Fruit fly (Drosophila melanogaster) whole organism, wandering third instar larva: ENCODE data around the gene CG7140.

Experiments
- Abd-B ChIP-seq: fragments of >200 bp; optimal IDR thresholded peaks from 2 replicates; lab custom pipeline; 2017; ENCODE audit warnings: missing biosample characterization, missing genetic modification characterization
- CG9705 ChIP-seq: fragments of 200-800 bp; sonication (Bioruptor generic); optimal IDR thresholded peaks from 2 replicates; lab custom pipeline; 2018; ENCODE audit warnings: missing biosample characterization, mild to moderate bottlenecking, missing genetic modification characterization
- CrebA ChIP-seq: fragments of 200-800 bp; sonication (Bioruptor generic); optimal IDR thresholded peaks from 2 replicates; lab custom pipeline; 2016; ENCODE audit warnings: missing biosample characterization, mild to moderate bottlenecking, missing genetic modification characterization, borderline replicate concordance
- Dfd ChIP-seq: fragments of >200 bp; optimal IDR thresholded peaks from 2 replicates; lab custom pipeline; 2017; ENCODE audit warnings: missing biosample characterization, missing genetic modification characterization
- GATAd ChIP-seq: sonication (Bioruptor generic); optimal IDR thresholded peaks from 2 replicates; lab custom pipeline; 2016; ENCODE audit warnings: missing biosample characterization, missing genetic modification characterization
- HLH106 ChIP-seq: fragments of 200-800 bp; optimal IDR thresholded peaks from 3 replicates; lab custom pipeline; 2019; ENCODE audit warnings: missing biosample characterization, mild to moderate bottlenecking, missing genetic modification characterization, moderate library complexity
- Hnf4 ChIP-seq: fragments of 200-800 bp; sonication (Bioruptor generic); optimal IDR thresholded peaks from 2 replicates; lab custom pipeline; 2016; ENCODE audit warnings: missing biosample characterization, mild to moderate bottlenecking, missing genetic modification characterization
- Hr78 ChIP-seq: fragments of >200 bp; optimal IDR thresholded peaks from 2 replicates; lab custom pipeline; 2017; ENCODE audit warnings: missing biosample characterization, missing genetic modification characterization
- Hr83 ChIP-seq: fragments of 200-300 bp; sonication (Bioruptor generic); optimal IDR thresholded peaks from 2 replicates; lab custom pipeline; 2016; ENCODE audit warnings: missing biosample characterization, mild to moderate bottlenecking, missing genetic modification characterization, moderate library complexity; ENCODE audit not compliant: poor library complexity, severe bottlenecking
- Jra ChIP-seq: sonication (Bioruptor generic); optimal IDR thresholded peaks from 2 replicates; lab custom pipeline; 2016; ENCODE audit warnings: missing biosample characterization, missing genetic modification characterization
- Myc ChIP-seq: fragments of >200 bp; optimal IDR thresholded peaks from 2 replicates; lab custom pipeline; 2017
- OdsH ChIP-seq: fragments of 200-800 bp; sonication (Bioruptor generic); optimal IDR thresholded peaks from 2 replicates; lab custom pipeline; 2016; ENCODE audit warnings: missing biosample characterization, mild to moderate bottlenecking, missing genetic modification characterization
- Rel ChIP-seq, 2 experiments: fragments of 200-800 bp; sonication (Bioruptor generic) in 1 of 2; optimal IDR thresholded peaks; 2 replicates in 1 of 2; 3 replicates in 1 of 2; lab custom pipeline; 2016 to 2019; ENCODE audit warnings: mild to moderate bottlenecking in 2 of 2, missing biosample characterization in 2 of 2, missing genetic modification characterization in 2 of 2, moderate library complexity in 1 of 2
- Sp1 ChIP-seq: fragments of 200-800 bp; sonication (Bioruptor generic); optimal IDR thresholded peaks from 3 replicates; lab custom pipeline; 2019; ENCODE audit warnings: missing biosample characterization, mild to moderate bottlenecking, missing genetic modification characterization, moderate library complexity
- Vsx2 ChIP-seq: fragments of 200-300, 225-300 bp; sonication (Bioruptor generic); optimal IDR thresholded peaks from 2 replicates; lab custom pipeline; 2018; ENCODE audit warnings: missing biosample characterization, missing genetic modification characterization; ENCODE audit not compliant: partially characterized antibody
- br ChIP-seq: fragments of 200-800 bp; sonication (Bioruptor generic); optimal IDR thresholded peaks from 2 replicates; lab custom pipeline; 2016; ENCODE audit warnings: missing biosample characterization, missing genetic modification characterization
- brk ChIP-seq: fragments of 200-800 bp; sonication (Bioruptor generic); optimal IDR thresholded peaks from 2 replicates; lab custom pipeline; 2016; ENCODE audit warnings: missing biosample characterization, mild to moderate bottlenecking, missing genetic modification characterization
- dl ChIP-seq, 2 experiments: fragments of 175-275, 200-275 bp in 1 of 2; fragments of 200-275 bp in 1 of 2; sonication (Bioruptor generic); optimal IDR thresholded peaks; lab custom pipeline; 2018; ENCODE audit warnings: mild to moderate bottlenecking in 2 of 2, missing biosample characterization in 2 of 2, missing genetic modification characterization in 2 of 2, moderate library complexity in 2 of 2; ENCODE audit not compliant: partially characterized antibody in 2 of 2, insufficient read depth in 1 of 2
- dmrt93B ChIP-seq: fragments of 200-800 bp; sonication (Bioruptor generic); optimal IDR thresholded peaks from 2 replicates; lab custom pipeline; 2018; ENCODE audit warnings: missing biosample characterization, mild to moderate bottlenecking, missing genetic modification characterization
- dsf ChIP-seq: sonication (Bioruptor generic); optimal IDR thresholded peaks from 2 replicates; lab custom pipeline; 2016; ENCODE audit warnings: missing biosample characterization, missing genetic modification characterization, borderline replicate concordance
- ey ChIP-seq: fragments of 200-800 bp; sonication (Bioruptor generic); optimal IDR thresholded peaks from 2 replicates; lab custom pipeline; 2016; ENCODE audit warnings: missing biosample characterization, missing genetic modification characterization
- foxo ChIP-seq, 2 experiments: fragments of 200-800 bp; sonication (Bioruptor generic); optimal IDR thresholded peaks; 2 replicates in 1 of 2; 3 replicates in 1 of 2; lab custom pipeline; 2016 to 2017; ENCODE audit warnings: missing biosample characterization in 2 of 2, missing genetic modification characterization in 2 of 2
- fru ChIP-seq: fragments of 200-800 bp; sonication (Bioruptor generic); optimal IDR thresholded peaks from 3 replicates; lab custom pipeline; 2016; ENCODE audit warnings: missing biosample characterization, mild to moderate bottlenecking, missing genetic modification characterization
- h ChIP-seq: fragments of 200-800 bp; sonication (Bioruptor generic); optimal IDR thresholded peaks from 3 replicates; lab custom pipeline; 2016; ENCODE audit warnings: missing biosample characterization, mild to moderate bottlenecking, missing genetic modification characterization
- lola ChIP-seq: fragments of >200 bp; optimal IDR thresholded peaks from 2 replicates; lab custom pipeline; 2017; ENCODE audit warnings: missing biosample characterization, missing genetic modification characterization
- psq ChIP-seq: fragments of 200-800 bp; sonication (Bioruptor generic); optimal IDR thresholded peaks from 3 replicates; lab custom pipeline; 2017; ENCODE audit warnings: missing biosample characterization, mild to moderate bottlenecking, missing genetic modification characterization, moderate library complexity
- rgr ChIP-seq: fragments of 200-800 bp; sonication (Bioruptor generic); optimal IDR thresholded peaks from 3 replicates; lab custom pipeline; 2016; ENCODE audit warnings: missing biosample characterization, mild to moderate bottlenecking, missing genetic modification characterization
- sage ChIP-seq: fragments of 200-800 bp; sonication (Bioruptor generic); optimal IDR thresholded peaks from 2 replicates; lab custom pipeline; 2016; ENCODE audit warnings: missing biosample characterization, mild to moderate bottlenecking, missing genetic modification characterization
- sv ChIP-seq: fragments of 200-800 bp; sonication (Bioruptor generic); optimal IDR thresholded peaks from 3 replicates; lab custom pipeline; 2016; ENCODE audit warnings: missing biosample characterization, missing genetic modification characterization
- woc ChIP-seq: sonication (Bioruptor generic); optimal IDR thresholded peaks from 2 replicates; lab custom pipeline; 2016; ENCODE audit warnings: missing biosample characterization, mild to moderate bottlenecking, missing genetic modification characterization

The CG7140 gene

dm6 chr3L:22074347-22074971 lies 46.3 kb upstream of the CG7140 start, which contains the start of gene CG7133:
Gene CG7133 (minus strand): TSS chr3L:22074523.
- TF ChIP-seq ey (GFP tag; lab: Kevin White, UChicago): peak; percentile 16
- TF ChIP-seq Rel (GFP tag; optimal IDR thresholded peaks at IDR 0.05; lab: Kevin White, UChicago): no peak
- TF ChIP-seq Rel (tag; optimal IDR thresholded peaks at IDR 0.05; lab: Kevin White, UChicago): peak; percentile 61
- no peak for TF ChIP-seq Abd-B
- no peak for TF ChIP-seq Hr83
- peak; percentile 59 for TF ChIP-seq Hnf4
- TF ChIP-seq sage (GFP tag; lab: Kevin White, UChicago): no peak
- TF ChIP-seq HLH106: peak; percentile 7
- peak; percentile 12 for TF ChIP-seq woc
- TF ChIP-seq rgr (GFP tag; lab: Kevin White, UChicago): peak; percentile 31
- TF ChIP-seq brk (GFP tag; lab: Kevin White, UChicago): peak; percentile 43
- TF ChIP-seq Jra (GFP tag; lab: Kevin White, UChicago): peak; percentile 31

DNA sequence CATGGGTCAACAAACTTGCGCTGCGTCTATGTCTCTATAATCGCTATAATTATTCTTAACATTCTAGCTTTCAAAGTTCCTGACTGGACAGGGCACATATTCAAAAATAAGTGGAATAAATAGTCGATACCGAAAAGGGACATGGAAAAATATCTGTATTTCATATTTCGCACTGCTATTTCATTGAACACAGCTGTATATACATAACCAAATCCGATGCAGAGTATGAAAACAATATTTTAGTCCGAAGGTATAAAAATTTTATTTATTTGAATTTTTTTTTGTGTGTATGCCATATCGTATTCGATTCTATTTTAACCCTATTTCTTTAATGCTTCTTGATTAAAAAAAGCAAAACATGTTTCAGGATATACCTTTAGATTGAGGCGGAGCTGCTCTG lies 44.7 kb upstream of the CG7140 start:
- no peak for TF ChIP-seq Vsx2 (GFP tag; lab: Kevin White, UChicago)
- TF ChIP-seq h (GFP tag; lab: Kevin White, UChicago): peak; percentile 1

DNA sequence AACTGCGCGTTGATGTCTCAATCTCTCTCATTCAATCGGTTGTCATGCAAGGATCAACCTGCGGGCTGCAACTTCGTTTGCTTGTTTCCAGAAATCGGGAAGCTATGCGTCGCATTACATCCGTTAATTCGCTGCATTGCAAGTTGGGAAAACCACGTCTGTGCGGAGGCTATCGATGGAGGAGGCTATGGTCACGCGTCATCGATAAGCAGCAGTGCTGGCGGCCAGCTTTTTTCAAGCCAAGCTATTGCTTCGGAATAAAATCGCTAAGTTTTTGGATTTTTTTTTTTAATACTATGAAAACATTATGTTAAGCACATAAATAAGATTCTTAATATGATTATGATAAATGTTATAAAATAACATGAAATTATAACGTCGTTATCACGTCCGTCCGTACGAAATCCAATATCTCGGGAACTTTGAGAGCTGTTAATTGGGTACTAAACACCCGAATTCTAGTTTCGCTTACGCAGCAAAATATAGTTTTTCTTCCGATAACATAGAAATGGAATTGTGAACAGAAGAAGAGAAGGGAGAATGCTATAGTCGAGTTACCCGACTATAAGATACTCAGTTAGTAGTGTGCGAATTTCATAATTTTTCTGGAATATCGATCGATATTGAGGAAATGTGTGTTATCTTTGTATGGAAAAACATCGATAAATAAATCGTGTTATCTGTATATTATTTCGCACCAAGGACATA lies 43.7 kb upstream of the CG7140 start, which contains the start of gene CG7139:
Gene CG7139 (minus strand): TSS at position 162 of the 708 bp plus-strand sequence.
- TF ChIP-seq dmrt93B (GFP tag; lab: Kevin White, UChicago): no peak
- peak; percentile 91 for TF ChIP-seq Myc (lab: Kevin White, UChicago)
- peak; percentile 5 for TF ChIP-seq br (GFP tag; lab: Kevin White, UChicago)
- no peak for TF ChIP-seq Sp1 (GFP tag; lab: Kevin White, UChicago)
- no peak for TF ChIP-seq GATAd (GFP tag; lab: Kevin White, UChicago)
- TF ChIP-seq HLH106: peak; percentile 26
- TF ChIP-seq h (GFP tag; lab: Kevin White, UChicago): peak; percentile 34
- TF ChIP-seq foxo (GFP tag; optimal IDR thresholded peaks at IDR 0.05; lab: Kevin White, UChicago): peak in 1 of 2 experiments; percentile 34
- TF ChIP-seq woc: peak; percentile 82
- no peak for TF ChIP-seq Rel (GFP tag; optimal IDR thresholded peaks at IDR 0.05; lab: Kevin White, UChicago)
- peak; percentile 98 for TF ChIP-seq Rel (tag; optimal IDR thresholded peaks at IDR 0.05; lab: Kevin White, UChicago)

dm6 chr3L:22070506-22070905 lies 42.4 kb upstream of the CG7140 start:
- TF ChIP-seq Hr83: no peak
- TF ChIP-seq dl (GFP tag; optimal IDR thresholded peaks at IDR 0.05; lab: Kevin White, UChicago; ENCODE audit: insufficient read depth in 1 of 2, partially characterized antibody in 2 of 2): no peak
- TF ChIP-seq brk (GFP tag; lab: Kevin White, UChicago): no peak
- TF ChIP-seq psq (GFP tag; lab: Kevin White, UChicago): no peak
- TF ChIP-seq sage (GFP tag; lab: Kevin White, UChicago): no peak
- TF ChIP-seq Dfd (GFP tag; lab: Kevin White, UChicago): no peak
- no peak for TF ChIP-seq OdsH (GFP tag; lab: Kevin White, UChicago)
- no peak for TF ChIP-seq Hnf4
- TF ChIP-seq lola (GFP tag; lab: Kevin White, UChicago): no peak
- no peak for TF ChIP-seq dsf (GFP tag; lab: Kevin White, UChicago)
- no peak for TF ChIP-seq CG9705 (GFP tag; lab: Kevin White, UChicago)

dm6 chr3L:22065694-22066093 lies 37.6 kb upstream of the CG7140 start, which contains the start of gene CG14561:
Gene CG14561 (plus strand): TSS chr3L:22065907.
- TF ChIP-seq woc (peak; percentile 32), dmrt93B (GFP tag; lab: Kevin White, UChicago) (no peak), fru (GFP tag; lab: Kevin White, UChicago) (peak; percentile 15), Jra (GFP tag; lab: Kevin White, UChicago) (peak; percentile 18), Rel (GFP tag; optimal IDR thresholded peaks at IDR 0.05; lab: Kevin White, UChicago) (no peak), Rel (tag; optimal IDR thresholded peaks at IDR 0.05; lab: Kevin White, UChicago) (no peak), CrebA (GFP tag; lab: Kevin White, UChicago) (no peak), Vsx2 (GFP tag; lab: Kevin White, UChicago) (no peak), h (GFP tag; lab: Kevin White, UChicago) (peak; percentile 4), Hr83 (peak; percentile 58), sv (GFP tag; lab: Kevin White, UChicago) (peak; percentile 25), Hr78 (GFP tag; lab: Kevin White, UChicago) (no peak)
